Worm (Caenorhabditis elegans): ENCODE measurements around the gene ZK1067.4.
A peak's percentile ranks its signal among the peaks of the same experiment; 100 is the strongest.

The ZK1067.4 gene

ce11 chrII:9261931-9262562 is 51.9 kb downstream of the ZK1067.4 start, which contains the start of gene aqp-2:
Gene aqp-2, minus strand, starts transcription at chrII:9261981.
- TF ChIP-seq zfh-2 (GFP tag; conservative IDR thresholded peaks at IDR 0.05) (0 out of 2 replicates have a peak, but pooled peaks have one; percentile 28), dox-1 (GFP tag; IDR thresholded peaks at IDR 0.05) (no peak)

Measured in whole organism, young adult.